Fruit fly (Drosophila melanogaster) whole organism, embryonic: ENCODE data around the gene dpp.
A peak's percentile ranks its signal among the peaks of the same experiment; 100 is the strongest.

Experiments used
- Blimp-1 ChIP-seq: fragments of 200-800 bp; sonication (Bioruptor generic); optimal IDR thresholded peaks from 3 replicates; lab custom pipeline; 2018; ENCODE audit warnings: missing biosample characterization, missing genetic modification characterization, mild to moderate bottlenecking, moderate library complexity, missing genetic modification reagents
- C15 ChIP-seq: fragments of 200-800 bp; sonication (Bioruptor generic); IDR thresholded peaks from 3 replicates; pipeline ENCODE4 v1.3.6; 2022; ENCODE audit warnings: missing biosample characterization, missing genetic modification characterization
- CG10321 ChIP-seq: fragments of 200-800 bp; sonication (Bioruptor generic); IDR thresholded peaks from 2 replicates; pipeline ENCODE4 v1.3.6; 2022; ENCODE audit warnings: missing biosample characterization, missing genetic modification characterization
- CG11398 ChIP-seq: fragments of 200-800 bp; sonication (Bioruptor generic); optimal IDR thresholded peaks from 2 replicates; lab custom pipeline; 2016; ENCODE audit warnings: missing biosample characterization, missing genetic modification characterization
- CG11504 ChIP-seq: fragments of 200-800 bp; sonication (Bioruptor generic); optimal IDR thresholded peaks from 3 replicates; lab custom pipeline; 2019; ENCODE audit warnings: missing biosample characterization, mild to moderate bottlenecking, missing genetic modification characterization, moderate library complexity
- CG12744 ChIP-seq: fragments of 200-800 bp; sonication (Bioruptor generic); optimal IDR thresholded peaks from 2 replicates; lab custom pipeline; 2016; ENCODE audit warnings: missing biosample characterization, missing genetic modification characterization
- CG14710 ChIP-seq: fragments of 200-800 bp; sonication (Bioruptor generic); optimal IDR thresholded peaks from 3 replicates; lab custom pipeline; 2019; ENCODE audit warnings: missing biosample characterization, mild to moderate bottlenecking, missing genetic modification characterization, moderate library complexity
- CG15073 ChIP-seq: fragments of 200-800 bp; sonication (Bioruptor generic); optimal IDR thresholded peaks from 2 replicates; lab custom pipeline; 2016; ENCODE audit warnings: missing biosample characterization, missing genetic modification characterization
- CG18011 ChIP-seq: fragments of 200-800 bp; sonication (Bioruptor generic); optimal IDR thresholded peaks from 2 replicates; lab custom pipeline; 2017; ENCODE audit warnings: missing biosample characterization, missing genetic modification characterization, mild to moderate bottlenecking, moderate library complexity, missing genotype
- CG1832 ChIP-seq: fragments of 200-800 bp; sonication (Bioruptor generic); optimal IDR thresholded peaks from 2 replicates; lab custom pipeline; 2017; ENCODE audit warnings: missing biosample characterization, mild to moderate bottlenecking, missing genetic modification characterization, inconsistent platforms
- CG18476 ChIP-seq: fragments of 200-800 bp; sonication (Bioruptor generic); optimal IDR thresholded peaks from 2 replicates; lab custom pipeline; 2016; ENCODE audit warnings: missing biosample characterization, mild to moderate bottlenecking, missing genetic modification characterization
- CG18599 ChIP-seq: fragments of 200-800 bp; sonication (Bioruptor generic); optimal IDR thresholded peaks from 3 replicates; lab custom pipeline; 2017; ENCODE audit warnings: missing biosample characterization, missing genetic modification characterization, mild to moderate bottlenecking, moderate library complexity, missing genetic modification reagents
- CG18619 ChIP-seq: fragments of 200-800 bp; sonication (Bioruptor generic); optimal IDR thresholded peaks from 3 replicates; lab custom pipeline; 2017; ENCODE audit warnings: missing biosample characterization, mild to moderate bottlenecking, missing genetic modification characterization
- CG2116 ChIP-seq: fragments of 200-800 bp; sonication (Bioruptor generic); optimal IDR thresholded peaks from 3 replicates; lab custom pipeline; 2018; ENCODE audit warnings: missing biosample characterization, mild to moderate bottlenecking, missing genetic modification characterization
- CG2199 ChIP-seq: fragments of 200-800 bp; sonication (Bioruptor generic); IDR thresholded peaks from 3 replicates; pipeline ENCODE4 v1.3.6; 2022; ENCODE audit warnings: missing biosample characterization, missing genetic modification characterization
- CG30431 ChIP-seq: fragments of 200-800 bp; sonication (Bioruptor generic); optimal IDR thresholded peaks from 2 replicates; lab custom pipeline; 2017; ENCODE audit warnings: missing biosample characterization, missing genetic modification characterization
- CG3281 ChIP-seq: fragments of 200-800 bp; sonication (Bioruptor generic); optimal IDR thresholded peaks from 3 replicates; lab custom pipeline; 2017; ENCODE audit warnings: missing biosample characterization, mild to moderate bottlenecking, missing genetic modification characterization
- CG6175 ChIP-seq: fragments of 200-800 bp; sonication (Bioruptor generic); IDR thresholded peaks from 3 replicates; pipeline ENCODE4 v1.3.6; 2022; ENCODE audit warnings: missing biosample characterization, missing genetic modification characterization
- CG6854 ChIP-seq: fragments of 200-800 bp; sonication (Bioruptor generic); optimal IDR thresholded peaks from 3 replicates; lab custom pipeline; 2017; ENCODE audit warnings: missing biosample characterization, mild to moderate bottlenecking, missing genetic modification characterization
- CG7745 ChIP-seq: fragments of 200-800 bp; sonication (Bioruptor generic); optimal IDR thresholded peaks from 2 replicates; lab custom pipeline; 2018; ENCODE audit warnings: missing biosample characterization, mild to moderate bottlenecking, missing genetic modification characterization, moderate library complexity
- CG9797 ChIP-seq: fragments of 200-800 bp; sonication (Bioruptor generic); optimal IDR thresholded peaks from 3 replicates; lab custom pipeline; 2018; ENCODE audit warnings: missing biosample characterization, mild to moderate bottlenecking, missing genetic modification characterization
- CHES-1-like ChIP-seq: fragments of 200-800 bp; sonication (Bioruptor generic); optimal IDR thresholded peaks from 2 replicates; lab custom pipeline; 2016; ENCODE audit warnings: missing biosample characterization, missing genetic modification characterization
- CkIIα-i1 ChIP-seq: fragments of 200-800 bp; sonication (Bioruptor generic); IDR thresholded peaks from 2 replicates; pipeline ENCODE4 v1.3.6; 2022; ENCODE audit warnings: missing biosample characterization, missing genetic modification characterization
- Dref ChIP-seq: fragments of 200-800 bp; sonication (Bioruptor generic); IDR thresholded peaks from 2 replicates; pipeline ENCODE4 v1.3.6; 2022; ENCODE audit warnings: missing biosample characterization, missing genetic modification characterization
- E2f2 ChIP-seq: fragments of 200-800 bp; sonication (Bioruptor generic); IDR thresholded peaks from 2 replicates; pipeline ENCODE4 v1.3.6; 2022; ENCODE audit warnings: missing biosample characterization, missing genetic modification characterization
- HLH4C ChIP-seq: fragments of 200-800 bp; sonication (Bioruptor generic); IDR thresholded peaks from 3 replicates; pipeline ENCODE4 v1.3.6; 2022; ENCODE audit warnings: missing biosample characterization, missing genetic modification characterization; ENCODE audit not compliant: partially characterized antibody
- Hmr ChIP-seq: fragments of 200-800 bp; sonication (Bioruptor generic); optimal IDR thresholded peaks from 3 replicates; lab custom pipeline; 2017; ENCODE audit warnings: mild to moderate bottlenecking, missing biosample characterization, missing genetic modification reagents, missing genetic modification characterization
- Med ChIP-seq: fragments of 200-800 bp; sonication (Bioruptor generic); peaks from one replicate; lab custom pipeline; 2016; ENCODE audit warnings: missing biosample characterization, missing genetic modification characterization, mild to moderate bottlenecking, inconsistent platforms, moderate library complexity
- Neu2 ChIP-seq: fragments of 200-800 bp; sonication (Bioruptor generic); optimal IDR thresholded peaks from 3 replicates; lab custom pipeline; 2016; ENCODE audit warnings: missing biosample characterization, missing genetic modification characterization, borderline replicate concordance
- Rx ChIP-seq: fragments of 200-800 bp; sonication (Bioruptor generic); IDR thresholded peaks from 2 replicates; pipeline ENCODE4 v1.3.6; 2022; ENCODE audit warnings: missing biosample characterization, missing genetic modification characterization
- Spps ChIP-seq: fragments of 200-800 bp; sonication (Bioruptor generic); optimal IDR thresholded peaks from 2 replicates; lab custom pipeline; 2018; ENCODE audit warnings: missing biosample characterization, mild to moderate bottlenecking, missing genetic modification characterization
- Stat92E ChIP-seq, 3 experiments: fragments of >200 bp in 2 of 3; fragments of 200-800 bp in 1 of 3; sonication (Bioruptor generic) in 1 of 3; optimal IDR thresholded peaks; 2 replicates each; lab custom pipeline; 2017 to 2019; ENCODE audit warnings: missing biosample characterization in 3 of 3, missing genetic modification characterization in 3 of 3, mild to moderate bottlenecking in 1 of 3, moderate library complexity in 1 of 3
- ac ChIP-seq: fragments of 200-800 bp; sonication (Bioruptor generic); optimal IDR thresholded peaks from 3 replicates; lab custom pipeline; 2017; ENCODE audit warnings: missing biosample characterization, mild to moderate bottlenecking, missing genetic modification characterization
- ase ChIP-seq: fragments of 200-800 bp; sonication (Bioruptor generic); IDR thresholded peaks from 3 replicates; pipeline ENCODE4 v1.3.6; 2022; ENCODE audit warnings: missing biosample characterization, missing genetic modification characterization
- bbx ChIP-seq: fragments of 200-800 bp; sonication (Bioruptor generic); IDR thresholded peaks from 2 replicates; pipeline ENCODE4 v1.3.6; 2022; ENCODE audit warnings: missing biosample characterization, missing genetic modification characterization; ENCODE audit not compliant: partially characterized antibody
- cad ChIP-seq: fragments of >200 bp; optimal IDR thresholded peaks from 2 replicates; lab custom pipeline; 2017; ENCODE audit warnings: missing biosample characterization, missing genetic modification characterization
- chif ChIP-seq, 2 experiments: fragments of 200-800 bp; sonication (Bioruptor generic); optimal IDR thresholded peaks; 3 replicates each; lab custom pipeline; 2016; ENCODE audit warnings: missing biosample characterization in 2 of 2, missing genetic modification characterization in 2 of 2
- dan ChIP-seq: fragments of 200-800 bp; sonication (Bioruptor generic); IDR thresholded peaks from 2 replicates; pipeline ENCODE4 v1.3.6; 2022; ENCODE audit warnings: missing biosample characterization, missing genetic modification characterization
- eve ChIP-seq, 2 experiments: fragments of >200 bp; optimal IDR thresholded peaks; 2 replicates each; lab custom pipeline; 2017; ENCODE audit warnings: missing biosample characterization in 2 of 2, missing genetic modification characterization in 2 of 2
- gce ChIP-seq: fragments of 200-800 bp; sonication (Bioruptor generic); IDR thresholded peaks from 3 replicates; pipeline ENCODE4 v1.3.6; 2022; ENCODE audit warnings: missing biosample characterization, missing genetic modification characterization
- gem ChIP-seq: fragments of 200-800 bp; sonication (Bioruptor generic); optimal IDR thresholded peaks from 2 replicates; lab custom pipeline; 2019; ENCODE audit warnings: missing biosample characterization, mild to moderate bottlenecking, missing genetic modification characterization, moderate library complexity
- hb ChIP-seq: fragments of 200-800 bp; sonication (Bioruptor generic); IDR thresholded peaks from 3 replicates; pipeline ENCODE4 v1.3.6; 2022; ENCODE audit warnings: missing biosample characterization, missing genetic modification characterization; ENCODE audit not compliant: partially characterized antibody
- kay ChIP-seq: fragments of 200-800 bp; sonication (Bioruptor generic); optimal IDR thresholded peaks from 2 replicates; lab custom pipeline; 2016; ENCODE audit warnings: missing biosample characterization, missing genetic modification characterization
- klu ChIP-seq: fragments of 200-800 bp; sonication (Bioruptor generic); IDR thresholded peaks from 2 replicates; pipeline ENCODE4 v1.3.6; 2022; ENCODE audit warnings: missing biosample characterization, missing genetic modification characterization
- nau ChIP-seq: fragments of 200-800 bp; sonication (Bioruptor generic); optimal IDR thresholded peaks from 3 replicates; lab custom pipeline; 2017; ENCODE audit warnings: missing biosample characterization, mild to moderate bottlenecking, missing genetic modification characterization, missing genetic modification reagents
- sisA ChIP-seq: fragments of 200-800 bp; sonication (Bioruptor generic); IDR thresholded peaks from 2 replicates; pipeline ENCODE4 v1.3.6; 2022; ENCODE audit warnings: missing biosample characterization, missing genetic modification characterization
- sna ChIP-seq: fragments of 200-800 bp; sonication (Bioruptor generic); IDR thresholded peaks from 2 replicates; pipeline ENCODE4 v1.3.6; 2022; ENCODE audit warnings: missing biosample characterization, missing genetic modification characterization; ENCODE audit not compliant: partially characterized antibody
- sr ChIP-seq: fragments of 200-800 bp; sonication (Bioruptor generic); IDR thresholded peaks from 3 replicates; pipeline ENCODE4 v1.3.6; 2022; ENCODE audit warnings: missing biosample characterization, missing genetic modification characterization
- ssp ChIP-seq: fragments of 200-800 bp; sonication (Bioruptor generic); IDR thresholded peaks from 2 replicates; pipeline ENCODE4 v1.3.6; 2022; ENCODE audit warnings: missing biosample characterization, missing genetic modification characterization

Gene dpp

dm6 chr2L:2433494-2434054, 5.4 kb downstream of the dpp start (continued):
- TF ChIP-seq CG2199 (peak; percentile 53; the same call in 1 of the 3 replicates), Stat92E (GFP tag; optimal IDR thresholded peaks at IDR 0.05; lab: Kevin White, UChicago) (no peak), sisA (peak; percentile 92), CG6175 (no peak), bbx (GFP tag; lab: Robert Waterston, UW) (no peak), Spps (tag; lab: Kevin White, UChicago) (no peak), CG18011 (peak; percentile 26), sna (GFP tag; lab: Robert Waterston, UW) (no peak), Med (GFP tag; lab: Kevin White, UChicago) (peak; percentile 97), CG12744 (GFP tag; lab: Kevin White, UChicago) (peak; percentile 38), gce (peak; percentile 73; the same call in 2 of the 3 replicates), sr (GFP tag; lab: Robert Waterston, UW) (peak; percentile 22; the same call in 1 of the 3 replicates), CG9797 (GFP tag; lab: Kevin White, UChicago) (no peak), CG6854 (peak; percentile 34), CG1832 (GFP tag; lab: Kevin White, UChicago) (no peak), ssp (GFP tag; lab: Robert Waterston, UW) (peak; percentile 81), CG7745 (tag; lab: Kevin White, UChicago) (no peak), CG11504 (tag; lab: Kevin White, UChicago) (peak; percentile 93), chif (GFP tag; optimal IDR thresholded peaks at IDR 0.05; lab: Kevin White, UChicago) (peak; percentile 83 to 86), CG11398 (GFP tag; lab: Kevin White, UChicago) (peak; percentile 73), CG18619 (GFP tag; lab: Kevin White, UChicago) (peak; percentile 62), CG3281 (GFP tag; lab: Kevin White, UChicago) (peak; percentile 30), ase (GFP tag; lab: Robert Waterston, UW) (peak; percentile 81), kay (GFP tag; lab: Kevin White, UChicago) (peak; percentile 67), CkIIα-i1 (peak; percentile 43; the same call in 1 of the 2 replicates), klu (GFP tag; lab: Robert Waterston, UW) (peak; percentile 42; the same call in 1 of the 2 replicates), gem (tag; lab: Kevin White, UChicago) (peak; percentile 91), ac (no peak), CG18476 (peak; percentile 71), hb (no peak), Dref (GFP tag; lab: Robert Waterston, UW) (no peak), CG14710 (tag; lab: Kevin White, UChicago) (peak; percentile 41), nau (peak; percentile 69), Rx (peak; percentile 90), CHES-1-like (GFP tag; lab: Kevin White, UChicago) (peak; percentile 70), CG15073 (GFP tag; lab: Kevin White, UChicago) (no peak), CG2116 (peak; percentile 20), Neu2 (GFP tag; lab: Kevin White, UChicago) (no peak), Hmr (GFP tag; lab: Kevin White, UChicago) (peak; percentile 53), CG30431 (GFP tag; lab: Kevin White, UChicago) (peak; percentile 52), eve (GFP tag; optimal IDR thresholded peaks at IDR 0.05; lab: Kevin White, UChicago) (peak in 1 of 2 experiments; percentile 96), dan (GFP tag; lab: Robert Waterston, UW) (no peak), cad (GFP tag; lab: Kevin White, UChicago) (no peak), C15 (no peak), CG18599 (peak; percentile 60), CG10321 (GFP tag; lab: Robert Waterston, UW) (peak; percentile 53; the same call in 1 of the 2 replicates), E2f2 (GFP tag; lab: Robert Waterston, UW) (peak; percentile 61), Blimp-1 (GFP tag; lab: Kevin White, UChicago) (peak; percentile 67), HLH4C (GFP tag; lab: Robert Waterston, UW) (no peak)
